Fruit fly (Drosophila melanogaster): ENCODE results near the gene S.

S gene

dm6 chr2L:1123078-1123818 lies 45.6 kb upstream of the S start (continued):
- TF ChIP-seq NfI (GFP tag; optimal IDR thresholded peaks at IDR 0.05) (no peak), CG18599 (GFP tag; optimal IDR thresholded peaks at IDR 0.05) (no peak), CG14014 (GFP tag; IDR thresholded peaks at IDR 0.05) (no peak), crp (GFP tag; optimal IDR thresholded peaks at IDR 0.05) (no peak), Sin3A (optimal IDR thresholded peaks at IDR 0.05) (no peak), Awh (GFP tag; IDR thresholded peaks at IDR 0.05) (no peak), da (GFP tag; optimal IDR thresholded peaks at IDR 0.05) (no peak), Bgb (GFP tag; IDR thresholded peaks at IDR 0.05; ENCODE audit: partially characterized antibody) (no peak), CG11085 (GFP tag; IDR thresholded peaks at IDR 0.05) (no peak), az2 (GFP tag; optimal IDR thresholded peaks at IDR 0.05) (no peak), zen (tag; optimal IDR thresholded peaks at IDR 0.05) (no peak), CG30020 (tag; optimal IDR thresholded peaks at IDR 0.05) (no peak), CG10209 (GFP tag; optimal IDR thresholded peaks at IDR 0.05) (peak; percentile 55), CG17829 (tag; optimal IDR thresholded peaks at IDR 0.05) (peak; percentile 14), CG10431 (GFP tag; optimal IDR thresholded peaks at IDR 0.05) (peak; percentile 33), trh (GFP tag; optimal IDR thresholded peaks at IDR 0.05) (no peak), jing (GFP tag; optimal IDR thresholded peaks at IDR 0.05) (no peak), HLH54F (GFP tag; optimal IDR thresholded peaks at IDR 0.05) (no peak), PHDP (tag; optimal IDR thresholded peaks at IDR 0.05) (peak; percentile 65), CG9817 (tag; optimal IDR thresholded peaks at IDR 0.05) (no peak), run (tag; optimal IDR thresholded peaks at IDR 0.05) (peak; percentile 5), org-1 (GFP tag; optimal IDR thresholded peaks at IDR 0.05) (peak; percentile 55), CkIIα-i1 (GFP tag; IDR thresholded peaks at IDR 0.05) (no peak), CG4730 (GFP tag; IDR thresholded peaks at IDR 0.05) (no peak), lilli (GFP tag; optimal IDR thresholded peaks at IDR 0.05) (no peak), Sry-β (GFP tag; optimal IDR thresholded peaks at IDR 0.05) (no peak), D (optimal IDR thresholded peaks at IDR 0.05) (no peak), D (GFP tag; optimal IDR thresholded peaks at IDR 0.05) (peak; percentile 67), Rfx (GFP tag; IDR thresholded peaks at IDR 0.05) (no peak), CG11504 (tag; optimal IDR thresholded peaks at IDR 0.05) (peak; percentile 67), CG15073 (GFP tag; optimal IDR thresholded peaks at IDR 0.05) (no peak), Mad (GFP tag; optimal IDR thresholded peaks at IDR 0.05) (no peak), CG3163 (GFP tag; optimal IDR thresholded peaks at IDR 0.05) (no peak), Sry-δ (GFP tag; optimal IDR thresholded peaks at IDR 0.05) (no peak), CG14667 (GFP tag; IDR thresholded peaks at IDR 0.05) (no peak), chn (GFP tag; optimal IDR thresholded peaks at IDR 0.05) (no peak), stwl (tag; optimal IDR thresholded peaks at IDR 0.05) (no peak), CG10267 (tag; optimal IDR thresholded peaks at IDR 0.05) (peak; percentile 30), Atf6 (GFP tag; IDR thresholded peaks at IDR 0.05) (no peak), YL-1 (GFP tag; optimal IDR thresholded peaks at IDR 0.05) (peak; percentile 5), slbo (GFP tag; IDR thresholded peaks at IDR 0.05) (no peak), Atf3 (GFP tag; optimal IDR thresholded peaks at IDR 0.05) (no peak), grau (tag; optimal IDR thresholded peaks at IDR 0.05) (peak; percentile 28), CG10462 (GFP tag; optimal IDR thresholded peaks at IDR 0.05) (no peak), NC2α (GFP tag; optimal IDR thresholded peaks at IDR 0.05) (no peak), Oli (tag; optimal IDR thresholded peaks at IDR 0.05) (no peak), CG1832 (GFP tag; optimal IDR thresholded peaks at IDR 0.05) (no peak), ham (GFP tag; IDR thresholded peaks at IDR 0.05) (no peak), CG15479 (GFP tag; optimal IDR thresholded peaks at IDR 0.05) (no peak), Eip74EF (GFP tag; optimal IDR thresholded peaks at IDR 0.05) (peak in 1 of 2 experiments; percentile 74), zfh1 (GFP tag; IDR thresholded peaks at IDR 0.05) (peak; percentile 46; the same call in 1 of the 3 replicates)
